Worm (Caenorhabditis elegans) whole organism, midembryonic: ENCODE data around the gene T20B12.5.

ENCODE experiments used
- T22C8.4 ChIP-seq: fragments of 200-800 bp; sonication (Bioruptor generic); IDR thresholded peaks from 2 replicates; pipeline ENCODE4 v1.3.6; 2022; ENCODE audit warnings: missing genetic modification characterization, missing compliant biosample characterization
- cog-1 ChIP-seq: sonication (generic microtip); optimal IDR thresholded peaks from 2 replicates; lab custom pipeline; 2016; ENCODE audit warnings: missing genetic modification characterization, missing compliant biosample characterization
- flt-1 ChIP-seq: fragments of 200-800 bp; sonication (Bioruptor generic); IDR thresholded peaks from 2 replicates; pipeline ENCODE4 v1.3.6; 2022; ENCODE audit warnings: missing genetic modification characterization, missing compliant biosample characterization
- klf-2 ChIP-seq: fragments of 200-800 bp; sonication (Bioruptor generic); conservative IDR thresholded peaks from 2 replicates; pipeline ENCODE4 v1.3.6; 2022; ENCODE audit warnings: missing genetic modification reagents, missing genetic modification characterization, missing compliant biosample characterization
- med-1 ChIP-seq: sonication (generic microtip); optimal IDR thresholded peaks from 2 replicates; lab custom pipeline; 2017; ENCODE audit warnings: missing genetic modification characterization, mild to moderate bottlenecking, missing compliant biosample characterization, antibody characterized with exemption, missing genetic modification reagents; ENCODE audit not compliant: insufficient read depth
- tab-1 ChIP-seq: fragments of 200-800 bp; sonication (Bioruptor generic); IDR thresholded peaks from 2 replicates; pipeline ENCODE4 v1.3.6; 2022; ENCODE audit warnings: missing genetic modification characterization, missing compliant biosample characterization
- ztf-23 ChIP-seq: fragments of 200-800 bp; sonication (Bioruptor generic); IDR thresholded peaks from 2 replicates; pipeline ENCODE4 v1.3.6; 2022; ENCODE audit warnings: missing genetic modification reagents, missing genetic modification characterization, missing compliant biosample characterization
- ztf-29 ChIP-seq: fragments of 200-800 bp; sonication (Bioruptor generic); IDR thresholded peaks from 2 replicates; pipeline ENCODE4 v1.3.6; 2022; ENCODE audit warnings: missing genetic modification reagents, missing genetic modification characterization, missing compliant biosample characterization

ce11 chrIII:7369394-7370024, 2.6 kb upstream of the T20B12.5 start:
- TF ChIP-seq flt-1 (no peak), ztf-29 (no peak), T22C8.4 (GFP tag; lab: Robert Waterston, UW) (no peak), tab-1 (no peak), ztf-23 (GFP tag; lab: Robert Waterston, UW) (no peak), klf-2 (GFP tag; lab: Robert Waterston, UW) (no peak), cog-1 (tag; lab: Kevin White, UChicago) (no peak), med-1 (GFP tag; lab: Kevin White, UChicago) (no peak)
